Fruit fly (Drosophila melanogaster) whole organism, pupa: ENCODE data around the gene CG31457.

Source experiments
- CG10348 ChIP-seq: fragments of 200-800 bp; sonication (Bioruptor generic); IDR thresholded peaks from 2 replicates; pipeline ENCODE4 v1.3.6; 2022; ENCODE audit warnings: missing biosample characterization, missing genetic modification characterization
- CG12605 ChIP-seq: fragments of 200-800 bp; sonication (Bioruptor generic); IDR thresholded peaks from 2 replicates; pipeline ENCODE4 v1.3.6; 2022; ENCODE audit warnings: missing biosample characterization, missing genetic modification characterization
- CG13204 ChIP-seq: fragments of 200-800 bp; sonication (Bioruptor generic); optimal IDR thresholded peaks from 2 replicates; lab custom pipeline; 2018; ENCODE audit warnings: missing biosample characterization, mild to moderate bottlenecking, missing genetic modification characterization, moderate library complexity
- CG14655 ChIP-seq: fragments of 200-800 bp; sonication (Bioruptor generic); optimal IDR thresholded peaks from 3 replicates; lab custom pipeline; 2017; ENCODE audit warnings: mild to moderate bottlenecking, missing biosample characterization, missing genetic modification reagents, missing genetic modification characterization
- CG15710 ChIP-seq: fragments of 200-800 bp; sonication (Bioruptor generic); optimal IDR thresholded peaks from 2 replicates; lab custom pipeline; 2018; ENCODE audit warnings: missing biosample characterization, mild to moderate bottlenecking, missing genetic modification characterization, moderate library complexity
- CG17806 ChIP-seq: fragments of 200-800 bp; sonication (Bioruptor generic); optimal IDR thresholded peaks from 2 replicates; lab custom pipeline; 2018; ENCODE audit warnings: missing biosample characterization, mild to moderate bottlenecking, missing genetic modification characterization, moderate library complexity
- CG32121 ChIP-seq: fragments of 200-800 bp; sonication (Bioruptor generic); IDR thresholded peaks from 2 replicates; pipeline ENCODE4 v1.3.6; 2022; ENCODE audit warnings: missing biosample characterization, missing genetic modification characterization
- CG34367 ChIP-seq: fragments of 200-800 bp; sonication (Bioruptor generic); optimal IDR thresholded peaks from 2 replicates; lab custom pipeline; 2018; ENCODE audit warnings: missing biosample characterization, mild to moderate bottlenecking, missing genetic modification characterization
- CG4496 ChIP-seq: fragments of 200-800 bp; sonication (Bioruptor generic); IDR thresholded peaks from 3 replicates; pipeline ENCODE4 v1.3.6; 2022; ENCODE audit warnings: missing biosample characterization, missing genetic modification characterization
- CG8159 ChIP-seq: fragments of 200-800 bp; sonication (Bioruptor generic); optimal IDR thresholded peaks from 3 replicates; lab custom pipeline; 2018; ENCODE audit warnings: missing biosample characterization, mild to moderate bottlenecking, missing genetic modification characterization, moderate library complexity
- CG8301 ChIP-seq: fragments of 200-800 bp; sonication (Bioruptor generic); optimal IDR thresholded peaks from 2 replicates; lab custom pipeline; 2018; ENCODE audit warnings: missing biosample characterization, mild to moderate bottlenecking, missing genetic modification characterization
- CG9948 ChIP-seq: fragments of 200-800 bp; sonication (Bioruptor generic); optimal IDR thresholded peaks from 2 replicates; lab custom pipeline; 2018; ENCODE audit warnings: missing biosample characterization, mild to moderate bottlenecking, missing genetic modification characterization, moderate library complexity
- D1 ChIP-seq: fragments of 200-800 bp; sonication (Bioruptor generic); optimal IDR thresholded peaks from 2 replicates; lab custom pipeline; 2018; ENCODE audit warnings: missing biosample characterization, mild to moderate bottlenecking, missing genetic modification characterization, moderate library complexity
- EcR ChIP-seq: fragments of 200-800 bp; sonication (Bioruptor generic); optimal IDR thresholded peaks from 3 replicates; lab custom pipeline; 2019; ENCODE audit warnings: missing biosample characterization, missing genetic modification characterization, mild to moderate bottlenecking, moderate library complexity, missing genetic modification reagents
- Ets98B ChIP-seq: fragments of 200-800 bp; sonication (Bioruptor generic); IDR thresholded peaks from 2 replicates; pipeline ENCODE4 v1.3.6; 2022; ENCODE audit warnings: missing biosample characterization, missing genetic modification characterization
- Pif1A ChIP-seq: fragments of 200-800 bp; sonication (Bioruptor generic); optimal IDR thresholded peaks from 3 replicates; lab custom pipeline; 2016; ENCODE audit warnings: missing biosample characterization, missing genetic modification characterization
- Pif1B ChIP-seq: fragments of 200-800 bp; sonication (Bioruptor generic); optimal IDR thresholded peaks from 3 replicates; lab custom pipeline; 2016; ENCODE audit warnings: missing biosample characterization, missing genetic modification characterization
- Snoo ChIP-seq: fragments of 200-800 bp; sonication (Bioruptor generic); optimal IDR thresholded peaks from 3 replicates; lab custom pipeline; 2017; ENCODE audit warnings: missing biosample characterization, mild to moderate bottlenecking, missing genetic modification characterization, inconsistent platforms
- fd96Ca ChIP-seq: fragments of 200-800 bp; sonication (Bioruptor generic); IDR thresholded peaks from 3 replicates; pipeline ENCODE4 v1.3.6; 2022; ENCODE audit warnings: missing biosample characterization, missing genetic modification characterization
- gl ChIP-seq: fragments of 200-800 bp; sonication (Bioruptor generic); optimal IDR thresholded peaks from 2 replicates; lab custom pipeline; 2018; ENCODE audit warnings: missing biosample characterization, mild to moderate bottlenecking, missing genetic modification characterization
- rn ChIP-seq: fragments of 200-800 bp; sonication (Bioruptor generic); IDR thresholded peaks from 2 replicates; pipeline ENCODE4 v1.3.6; 2022; ENCODE audit warnings: missing biosample characterization, missing genetic modification characterization

Gene CG31457

dm6 chr3R:23173393-23173981 is 45.7 kb upstream of the CG31457 start, which contains the start of gene CG46310:
CG46310 (plus strand) TSS chr3R:23173873.
- TF ChIP-seq Snoo, result peak; percentile 96
- peak; percentile 42 for TF ChIP-seq gl (tag; lab: Kevin White, UChicago)
- peak; percentile 89 for TF ChIP-seq CG4496 (GFP tag; lab: Robert Waterston, UW)
- no peak for TF ChIP-seq CG34367
- TF ChIP-seq CG8159 (tag; lab: Kevin White, UChicago), result peak; percentile 78
- no peak; the same call in 1 of the 3 replicates for TF ChIP-seq fd96Ca
- TF ChIP-seq Pif1B (GFP tag; lab: Kevin White, UChicago), result peak; percentile 62
- TF ChIP-seq CG15710 (tag; lab: Kevin White, UChicago), result peak; percentile 68
- TF ChIP-seq CG14655 (GFP tag; lab: Kevin White, UChicago), result peak; percentile 77
- TF ChIP-seq Pif1A (GFP tag; lab: Kevin White, UChicago), result peak; percentile 76
- peak; percentile 83 for TF ChIP-seq rn (GFP tag; lab: Robert Waterston, UW)
- peak; percentile 59 for TF ChIP-seq D1
- peak; percentile 87 for TF ChIP-seq CG32121 (GFP tag; lab: Robert Waterston, UW)
- TF ChIP-seq CG8301 (tag; lab: Kevin White, UChicago), result peak; percentile 68
- TF ChIP-seq CG17806 (tag; lab: Kevin White, UChicago), result peak; percentile 64
- TF ChIP-seq CG9948 (tag; lab: Kevin White, UChicago), result peak; percentile 53
- TF ChIP-seq EcR (GFP tag; lab: Kevin White, UChicago), result peak; percentile 58
- peak; percentile 79 for TF ChIP-seq Ets98B
- peak; percentile 83 for TF ChIP-seq CG12605
- peak; percentile 47 for TF ChIP-seq CG13204 (GFP tag; lab: Kevin White, UChicago)
- no peak for TF ChIP-seq CG10348 (GFP tag; lab: Robert Waterston, UW)

dm6 chr3R:23171867-23172266 is 44.1 kb upstream of the CG31457 start:
- no peak for TF ChIP-seq CG8159 (tag; lab: Kevin White, UChicago)

dm6 chr3R:23170335-23170734 is 42.6 kb upstream of the CG31457 start:
- no peak for TF ChIP-seq D1
- TF ChIP-seq Snoo, result no peak
- no peak for TF ChIP-seq fd96Ca
- TF ChIP-seq CG13204 (GFP tag; lab: Kevin White, UChicago), result no peak
- TF ChIP-seq Pif1A (GFP tag; lab: Kevin White, UChicago), result no peak
- no peak for TF ChIP-seq rn (GFP tag; lab: Robert Waterston, UW)
- no peak for TF ChIP-seq CG8301 (tag; lab: Kevin White, UChicago)
- TF ChIP-seq Pif1B (GFP tag; lab: Kevin White, UChicago), result no peak
- TF ChIP-seq EcR (GFP tag; lab: Kevin White, UChicago), result no peak
- TF ChIP-seq Ets98B, result no peak
- TF ChIP-seq CG9948 (tag; lab: Kevin White, UChicago), result no peak
- TF ChIP-seq CG12605, result no peak
- no peak for TF ChIP-seq CG32121 (GFP tag; lab: Robert Waterston, UW)
- no peak for TF ChIP-seq gl (tag; lab: Kevin White, UChicago)
- no peak for TF ChIP-seq CG4496 (GFP tag; lab: Robert Waterston, UW)
- TF ChIP-seq CG34367, result no peak
- TF ChIP-seq CG15710 (tag; lab: Kevin White, UChicago), result no peak

- TF ChIP-seq CG4496 (GFP tag; lab: Robert Waterston, UW) (0 out of 3 replicates have a peak, but pooled peaks have one; percentile 3), fd96Ca (peak; percentile 30; the same call in 1 of the 3 replicates), CG32121 (GFP tag; lab: Robert Waterston, UW) (no peak)
Observed at dm6 chr3R:23167507-23168324, 39.9 kb upstream of the CG31457 start, which contains the start of gene Irk1. Irk1 (plus strand) TSS chr3R:23168317.

- TF ChIP-seq D1 (no peak), EcR (GFP tag; lab: Kevin White, UChicago) (no peak), CG8159 (tag; lab: Kevin White, UChicago) (no peak), CG15710 (tag; lab: Kevin White, UChicago) (no peak), rn (GFP tag; lab: Robert Waterston, UW) (no peak), CG10348 (GFP tag; lab: Robert Waterston, UW) (no peak), Snoo (no peak), gl (tag; lab: Kevin White, UChicago) (no peak), CG17806 (tag; lab: Kevin White, UChicago) (no peak)
- TF ChIP-seq, all 21 proteins: peak for 0
Observed at dm6 chr3R:23164630-23165029, 36.8 kb upstream of the CG31457 start.

- TF ChIP-seq CG32121 (GFP tag; lab: Robert Waterston, UW) (no peak), CG13204 (GFP tag; lab: Kevin White, UChicago) (no peak), gl (tag; lab: Kevin White, UChicago) (no peak), Ets98B (no peak)
- TF ChIP-seq, all 21 proteins: peak for 0
Observed at dm6 chr3R:23164134-23164533, 36.4 kb upstream of the CG31457 start.
